Fruit fly (Drosophila melanogaster) whole organism, embryonic: ENCODE results near the gene CG10345.

Experiments
- B-H2 ChIP-seq: fragments of 200-800 bp; sonication (Bioruptor generic); optimal IDR thresholded peaks from 2 replicates; lab custom pipeline; 2018; ENCODE audit warnings: missing biosample characterization, mild to moderate bottlenecking, missing genetic modification characterization
- Bdp1 ChIP-seq: fragments of 200-800 bp; sonication (Bioruptor generic); optimal IDR thresholded peaks from 3 replicates; lab custom pipeline; 2016; ENCODE audit warnings: missing biosample characterization, missing genetic modification characterization
- CG10147 ChIP-seq: fragments of 200-800 bp; sonication (Bioruptor generic); optimal IDR thresholded peaks from 2 replicates; lab custom pipeline; 2019; ENCODE audit warnings: missing biosample characterization, mild to moderate bottlenecking, missing genetic modification characterization, moderate library complexity
- CG10462 ChIP-seq: fragments of 200-800 bp; sonication (Bioruptor generic); optimal IDR thresholded peaks from 2 replicates; lab custom pipeline; 2016; ENCODE audit warnings: missing biosample characterization, missing genetic modification characterization
- CG11398 ChIP-seq: fragments of 200-800 bp; sonication (Bioruptor generic); optimal IDR thresholded peaks from 2 replicates; lab custom pipeline; 2016; ENCODE audit warnings: missing biosample characterization, missing genetic modification characterization
- CG12659 ChIP-seq: fragments of 200-800 bp; sonication (Bioruptor generic); optimal IDR thresholded peaks from 3 replicates; lab custom pipeline; 2017; ENCODE audit warnings: mild to moderate bottlenecking, missing biosample characterization, missing genetic modification reagents, missing genetic modification characterization
- CG14667 ChIP-seq: fragments of 200-800 bp; sonication (Bioruptor generic); IDR thresholded peaks from 2 replicates; pipeline ENCODE4 v1.3.6; 2022; ENCODE audit warnings: missing biosample characterization, missing genetic modification characterization
- CG1647 ChIP-seq: fragments of 200-800 bp; sonication (Bioruptor generic); optimal IDR thresholded peaks from 3 replicates; lab custom pipeline; 2016; ENCODE audit warnings: missing biosample characterization, missing genetic modification characterization
- CG16813 ChIP-seq: fragments of 200-800 bp; sonication (Bioruptor generic); IDR thresholded peaks from 3 replicates; pipeline ENCODE4 v1.3.6; 2022; ENCODE audit warnings: missing biosample characterization, missing genetic modification characterization; ENCODE audit not compliant: partially characterized antibody
- CG17912 ChIP-seq: fragments of 200-800 bp; sonication (Bioruptor generic); optimal IDR thresholded peaks from 2 replicates; lab custom pipeline; 2018; ENCODE audit warnings: missing biosample characterization, mild to moderate bottlenecking, missing genetic modification characterization
- CG2889 ChIP-seq: fragments of 200-800 bp; sonication (Bioruptor generic); IDR thresholded peaks from 3 replicates; pipeline ENCODE4 v1.3.6; 2022; ENCODE audit warnings: missing biosample characterization, missing genetic modification characterization
- CG30020 ChIP-seq: fragments of 200-800 bp; optimal IDR thresholded peaks from 2 replicates; lab custom pipeline; 2019; ENCODE audit warnings: missing biosample characterization, mild to moderate bottlenecking, missing genetic modification characterization, moderate library complexity
- CG31365 ChIP-seq: fragments of 200-800 bp; sonication (Bioruptor generic); optimal IDR thresholded peaks from 2 replicates; lab custom pipeline; 2018; ENCODE audit warnings: missing biosample characterization, mild to moderate bottlenecking, missing genetic modification characterization
- CG31388 ChIP-seq: fragments of 200-800 bp; sonication (Bioruptor generic); optimal IDR thresholded peaks from 2 replicates; lab custom pipeline; 2016; ENCODE audit warnings: missing biosample characterization, missing genetic modification characterization
- CG34422 ChIP-seq: fragments of 200-800 bp; sonication (Bioruptor generic); IDR thresholded peaks from 3 replicates; pipeline ENCODE4 v1.3.6; 2022; ENCODE audit warnings: missing biosample characterization, missing genetic modification characterization
- CG5245 ChIP-seq: fragments of 200-800 bp; sonication (Bioruptor generic); optimal IDR thresholded peaks from 3 replicates; lab custom pipeline; 2016; ENCODE audit warnings: missing biosample characterization, missing genetic modification characterization
- CG8281 ChIP-seq: fragments of 200-800 bp; sonication (Bioruptor generic); optimal IDR thresholded peaks from 2 replicates; lab custom pipeline; 2018; ENCODE audit warnings: missing biosample characterization, mild to moderate bottlenecking, missing genetic modification characterization, moderate library complexity
- CG9797 ChIP-seq: fragments of 200-800 bp; sonication (Bioruptor generic); optimal IDR thresholded peaks from 3 replicates; lab custom pipeline; 2018; ENCODE audit warnings: missing biosample characterization, mild to moderate bottlenecking, missing genetic modification characterization
- D ChIP-seq, 2 experiments: fragments of 200-800 bp in 1 of 2; fragments of >200 bp in 1 of 2; sonication (Bioruptor generic) in 1 of 2; optimal IDR thresholded peaks; 2 replicates in 1 of 2; 3 replicates in 1 of 2; lab custom pipeline; 2017; ENCODE audit warnings: mild to moderate bottlenecking in 1 of 2, missing biosample characterization in 1 of 2, missing genetic modification characterization in 1 of 2, missing genetic modification reagents in 1 of 2
- Dip2 ChIP-seq: fragments of 200-800 bp; sonication (Bioruptor generic); IDR thresholded peaks from 2 replicates; pipeline ENCODE4 v1.3.6; 2022; ENCODE audit warnings: missing biosample characterization, missing genetic modification characterization
- Eip74EF ChIP-seq, 2 experiments: fragments of 200-800 bp in 1 of 2; fragments of >200 bp in 1 of 2; sonication (Bioruptor generic) in 1 of 2; optimal IDR thresholded peaks; 2 replicates each; lab custom pipeline; 2017 to 2019; ENCODE audit warnings: missing biosample characterization in 2 of 2, missing genetic modification characterization in 2 of 2, mild to moderate bottlenecking in 1 of 2, moderate library complexity in 1 of 2
- Elba2 ChIP-seq: fragments of 200-800 bp; sonication (Bioruptor generic); optimal IDR thresholded peaks from 3 replicates; lab custom pipeline; 2016; ENCODE audit warnings: missing biosample characterization, missing genetic modification characterization
- H15 ChIP-seq: fragments of 200-800 bp; sonication (Bioruptor generic); IDR thresholded peaks from 3 replicates; pipeline ENCODE4 v1.3.6; 2022; ENCODE audit warnings: missing biosample characterization, missing genetic modification characterization
- Mad ChIP-seq: fragments of 200-800 bp; sonication (Bioruptor generic); optimal IDR thresholded peaks from 2 replicates; lab custom pipeline; 2016; ENCODE audit warnings: missing biosample characterization, missing genetic modification characterization
- Med ChIP-seq: fragments of 200-800 bp; sonication (Bioruptor generic); peaks from one replicate; lab custom pipeline; 2016; ENCODE audit warnings: missing biosample characterization, missing genetic modification characterization, mild to moderate bottlenecking, inconsistent platforms, moderate library complexity
- NC2α ChIP-seq: fragments of 200-800 bp; sonication (Bioruptor generic); optimal IDR thresholded peaks from 2 replicates; lab custom pipeline; 2016; ENCODE audit warnings: missing biosample characterization, missing genetic modification characterization
- Ptx1 ChIP-seq: fragments of 200-800 bp; sonication (Bioruptor generic); IDR thresholded peaks from 2 replicates; pipeline ENCODE4 v1.3.6; 2022; ENCODE audit warnings: missing biosample characterization, missing genetic modification characterization
- Rfx ChIP-seq: fragments of 200-800 bp; sonication (Bioruptor generic); IDR thresholded peaks from 2 replicates; pipeline ENCODE4 v1.3.6; 2022; ENCODE audit warnings: missing biosample characterization, missing genetic modification characterization
- Sry-δ ChIP-seq: fragments of 200-800 bp; sonication (Bioruptor generic); optimal IDR thresholded peaks from 2 replicates; lab custom pipeline; 2016; ENCODE audit warnings: missing biosample characterization, missing genetic modification characterization
- Usf ChIP-seq: fragments of 200-800 bp; sonication (Bioruptor generic); optimal IDR thresholded peaks from 2 replicates; lab custom pipeline; 2017; ENCODE audit warnings: missing genotype, missing biosample characterization, missing genetic modification characterization
- amos ChIP-seq: fragments of 200-800 bp; sonication (Bioruptor generic); IDR thresholded peaks from 2 replicates; pipeline ENCODE4 v1.3.6; 2022; ENCODE audit warnings: missing biosample characterization, missing genetic modification characterization; ENCODE audit not compliant: partially characterized antibody
- ara ChIP-seq: fragments of 200-800 bp; sonication (Bioruptor generic); IDR thresholded peaks from 2 replicates; pipeline ENCODE4 v1.3.6; 2022; ENCODE audit warnings: missing biosample characterization, missing genetic modification characterization
- dati ChIP-seq: fragments of 200-800 bp; sonication (Bioruptor generic); IDR thresholded peaks from 2 replicates; pipeline ENCODE4 v1.3.6; 2022; ENCODE audit warnings: missing biosample characterization, missing genetic modification characterization
- dysf ChIP-seq: fragments of 200-800 bp; sonication (Bioruptor generic); IDR thresholded peaks from 3 replicates; pipeline ENCODE4 v1.3.6; 2022; ENCODE audit warnings: missing biosample characterization, missing genetic modification characterization
- gcm ChIP-seq: fragments of 200-800 bp; sonication (Bioruptor generic); optimal IDR thresholded peaks from 2 replicates; lab custom pipeline; 2019; ENCODE audit warnings: missing biosample characterization, mild to moderate bottlenecking, missing genetic modification characterization, moderate library complexity
- h ChIP-seq: fragments of >200 bp; optimal IDR thresholded peaks from 2 replicates; lab custom pipeline; 2017
- inv ChIP-seq: fragments of 200-800 bp; sonication (Bioruptor generic); IDR thresholded peaks from 2 replicates; pipeline ENCODE4 v1.3.6; 2022; ENCODE audit warnings: missing biosample characterization, missing genetic modification characterization; ENCODE audit not compliant: partially characterized antibody
- jigr1 ChIP-seq: fragments of 200-800 bp; sonication (Bioruptor generic); IDR thresholded peaks from 3 replicates; pipeline ENCODE4 v1.3.6; 2022; ENCODE audit warnings: missing biosample characterization, missing genetic modification characterization
- lab ChIP-seq: fragments of 200-800 bp; sonication (Bioruptor generic); optimal IDR thresholded peaks from 3 replicates; lab custom pipeline; 2017; ENCODE audit warnings: missing biosample characterization, missing genetic modification characterization, mild to moderate bottlenecking, moderate library complexity, missing genetic modification reagents
- maf-S ChIP-seq: fragments of 200-800 bp; sonication (Bioruptor generic); optimal IDR thresholded peaks from 2 replicates; lab custom pipeline; 2016; ENCODE audit warnings: missing biosample characterization, missing genetic modification characterization
- mirr ChIP-seq: fragments of 200-800 bp; sonication (Bioruptor generic); optimal IDR thresholded peaks from 3 replicates; lab custom pipeline; 2018; ENCODE audit warnings: missing biosample characterization, mild to moderate bottlenecking, missing genetic modification characterization
- nom ChIP-seq: fragments of 200-800 bp; sonication (Bioruptor generic); optimal IDR thresholded peaks from 2 replicates; lab custom pipeline; 2017; ENCODE audit warnings: missing biosample characterization, missing genetic modification characterization, mild to moderate bottlenecking, moderate library complexity, missing genetic modification reagents
- onecut ChIP-seq: fragments of 200-800 bp; sonication (Bioruptor generic); IDR thresholded peaks from 2 replicates; pipeline ENCODE4 v1.3.6; 2022; ENCODE audit warnings: missing biosample characterization, missing genetic modification characterization
- org-1 ChIP-seq: fragments of 200-800 bp; sonication (Bioruptor generic); optimal IDR thresholded peaks from 2 replicates; lab custom pipeline; 2017; ENCODE audit warnings: missing biosample characterization, missing genetic modification characterization
- pb ChIP-seq: fragments of 200-800 bp; sonication (Bioruptor generic); optimal IDR thresholded peaks from 3 replicates; lab custom pipeline; 2016; ENCODE audit warnings: missing biosample characterization, missing genetic modification characterization
- peb ChIP-seq: fragments of 200-800 bp; sonication (Bioruptor generic); IDR thresholded peaks from 2 replicates; pipeline ENCODE4 v1.3.6; 2022; ENCODE audit warnings: missing biosample characterization, missing genetic modification characterization
- scrt ChIP-seq: fragments of 200-800 bp; sonication (Bioruptor generic); optimal IDR thresholded peaks from 2 replicates; lab custom pipeline; 2018; ENCODE audit warnings: missing biosample characterization, mild to moderate bottlenecking, missing genetic modification characterization, moderate library complexity
- sqz ChIP-seq: fragments of 200-800 bp; sonication (Bioruptor generic); optimal IDR thresholded peaks from 3 replicates; lab custom pipeline; 2018; ENCODE audit warnings: missing biosample characterization, mild to moderate bottlenecking, missing genetic modification characterization
- vfl ChIP-seq: fragments of 200-800 bp; sonication (Bioruptor generic); optimal IDR thresholded peaks from 2 replicates; lab custom pipeline; 2016; ENCODE audit warnings: missing biosample characterization, missing genetic modification characterization
- wdn ChIP-seq: fragments of 200-800 bp; sonication (Bioruptor generic); IDR thresholded peaks from 2 replicates; pipeline ENCODE4 v1.3.6; 2022; ENCODE audit warnings: missing biosample characterization, missing genetic modification characterization
- wor ChIP-seq: fragments of 200-800 bp; sonication (Bioruptor generic); IDR thresholded peaks from 2 replicates; pipeline ENCODE4 v1.3.6; 2022; ENCODE audit warnings: missing biosample characterization, missing genetic modification characterization

Gene CG10345

dm6 chr3R:16647716-16648016, 43.0 kb upstream of the CG10345 start (continued):
- TF ChIP-seq D (optimal IDR thresholded peaks at IDR 0.05; lab: Kevin White, UChicago) (no peak), D (GFP tag; optimal IDR thresholded peaks at IDR 0.05; lab: Kevin White, UChicago) (no peak), CG16813 (GFP tag; lab: Robert Waterston, UW) (0 out of 3 replicates have a peak, but pooled peaks have one; percentile 45), Sry-δ (GFP tag; lab: Kevin White, UChicago) (peak; percentile 36), Med (GFP tag; lab: Kevin White, UChicago) (peak; percentile 43), CG2889 (GFP tag; lab: Robert Waterston, UW) (no peak), NC2α (GFP tag; lab: Kevin White, UChicago) (no peak), Rfx (GFP tag; lab: Robert Waterston, UW) (no peak), Eip74EF (GFP tag; optimal IDR thresholded peaks at IDR 0.05; lab: Kevin White, UChicago) (no peak), Elba2 (no peak), Bdp1 (no peak), onecut (GFP tag; lab: Robert Waterston, UW) (no peak), CG5245 (no peak), CG9797 (no peak), H15 (no peak), CG14667 (GFP tag; lab: Robert Waterston, UW) (no peak), Usf (GFP tag; lab: Kevin White, UChicago) (no peak), inv (GFP tag; lab: Robert Waterston, UW) (no peak), CG34422 (GFP tag; lab: Robert Waterston, UW) (peak; percentile 61; the same call in 1 of the 3 replicates), scrt (GFP tag; lab: Kevin White, UChicago) (no peak), nom (peak; percentile 50), CG8281 (tag; lab: Kevin White, UChicago) (no peak), CG12659 (GFP tag; lab: Kevin White, UChicago) (no peak), CG30020 (tag; lab: Kevin White, UChicago) (no peak), Ptx1 (no peak), vfl (GFP tag; lab: Kevin White, UChicago) (no peak), B-H2 (GFP tag; lab: Kevin White, UChicago) (no peak), amos (GFP tag; lab: Robert Waterston, UW) (no peak), h (lab: Kevin White, UChicago) (no peak), CG31365 (tag; lab: Kevin White, UChicago) (no peak), dysf (GFP tag; lab: Robert Waterston, UW) (no peak)

dm6 chr3R:16646952-16647715, 42.5 kb upstream of the CG10345 start, which contains the start of the genes CG10324 and CCT3:
Gene CG10324, minus strand, starts transcription at chr3R:16647004.
Gene CCT3, plus strand, starts transcription at chr3R:16647605.
- TF ChIP-seq sqz (GFP tag; lab: Kevin White, UChicago): no peak
- no peak for TF ChIP-seq pb (GFP tag; lab: Kevin White, UChicago)
- peak; percentile 38 for TF ChIP-seq CG17912
- TF ChIP-seq CG31388 (GFP tag; lab: Kevin White, UChicago): no peak
- no peak for TF ChIP-seq org-1 (GFP tag; lab: Kevin White, UChicago)
- TF ChIP-seq wdn (GFP tag; lab: Robert Waterston, UW): 0 out of 2 replicates have a peak, but pooled peaks have one; percentile 41
- no peak for TF ChIP-seq CG11398 (GFP tag; lab: Kevin White, UChicago)
- TF ChIP-seq wor: 0 out of 2 replicates have a peak, but pooled peaks have one; percentile 19
- no peak for TF ChIP-seq CG1647 (GFP tag; lab: Kevin White, UChicago)
- no peak for TF ChIP-seq jigr1 (GFP tag; lab: Robert Waterston, UW)
- TF ChIP-seq lab (GFP tag; lab: Kevin White, UChicago): no peak
- TF ChIP-seq maf-S (GFP tag; lab: Kevin White, UChicago): peak; percentile 34
- TF ChIP-seq Dip2 (GFP tag; lab: Robert Waterston, UW): no peak
- no peak for TF ChIP-seq dati (GFP tag; lab: Robert Waterston, UW)
- TF ChIP-seq CG10147 (GFP tag; lab: Kevin White, UChicago): peak; percentile 46
- peak; percentile 60 for TF ChIP-seq Mad (GFP tag; lab: Kevin White, UChicago)
- no peak for TF ChIP-seq peb (GFP tag; lab: Robert Waterston, UW)
- no peak for TF ChIP-seq ara
- no peak for TF ChIP-seq mirr (GFP tag; lab: Kevin White, UChicago)
- TF ChIP-seq gcm (GFP tag; lab: Kevin White, UChicago): peak; percentile 24
- peak; percentile 11 for TF ChIP-seq CG10462 (GFP tag; lab: Kevin White, UChicago)
